Fruit fly (Drosophila melanogaster): Measurements from ENCODE around the gene HDAC11.
A peak's percentile ranks its signal among the peaks of the same experiment; 100 is the strongest.

HDAC11 gene

DNA sequence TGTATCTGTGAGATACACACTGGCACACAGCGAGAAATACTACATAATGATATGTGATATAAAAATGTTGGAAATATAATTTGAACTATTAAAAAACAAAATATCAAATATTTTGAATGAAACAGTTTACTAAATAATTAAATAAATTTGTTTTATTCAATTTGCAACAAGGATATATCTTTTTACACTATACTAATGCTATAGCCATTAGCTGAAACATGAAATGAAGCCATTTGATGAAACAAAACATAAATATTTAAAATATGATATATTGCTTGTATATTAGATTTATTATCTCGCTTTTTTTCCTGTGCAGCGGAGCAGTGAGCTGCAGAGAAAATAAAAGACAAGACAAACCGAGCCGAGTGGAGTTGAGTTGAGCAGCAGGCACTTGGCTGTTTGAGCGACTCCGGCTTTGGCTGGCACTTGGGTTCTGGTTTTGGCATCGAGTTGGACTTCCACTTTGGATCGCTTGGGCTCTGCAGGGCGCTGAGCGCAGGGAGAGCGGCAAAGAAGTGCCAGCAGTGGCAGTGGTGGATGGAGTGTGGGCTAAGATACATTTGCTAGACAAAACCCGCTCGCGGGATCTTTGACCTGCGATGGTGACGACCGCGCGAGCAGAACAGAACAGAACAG lies 37.4 kb upstream of the HDAC11 start (continued):
- TF ChIP-seq Rel (GFP tag; optimal IDR thresholded peaks at IDR 0.05), result peak; percentile 48
- TF ChIP-seq Rel (tag; optimal IDR thresholded peaks at IDR 0.05), result peak; percentile 39
- peak; percentile 11 for TF ChIP-seq br (GFP tag; optimal IDR thresholded peaks at IDR 0.05)
- TF ChIP-seq Hr78 (GFP tag; optimal IDR thresholded peaks at IDR 0.05), result no peak
- peak; percentile 14 for TF ChIP-seq Jra (GFP tag; optimal IDR thresholded peaks at IDR 0.05)
- TF ChIP-seq OdsH (GFP tag; optimal IDR thresholded peaks at IDR 0.05), result peak; percentile 89
- TF ChIP-seq CG32264 (GFP tag; optimal IDR thresholded peaks at IDR 0.05), result no peak

DNA sequence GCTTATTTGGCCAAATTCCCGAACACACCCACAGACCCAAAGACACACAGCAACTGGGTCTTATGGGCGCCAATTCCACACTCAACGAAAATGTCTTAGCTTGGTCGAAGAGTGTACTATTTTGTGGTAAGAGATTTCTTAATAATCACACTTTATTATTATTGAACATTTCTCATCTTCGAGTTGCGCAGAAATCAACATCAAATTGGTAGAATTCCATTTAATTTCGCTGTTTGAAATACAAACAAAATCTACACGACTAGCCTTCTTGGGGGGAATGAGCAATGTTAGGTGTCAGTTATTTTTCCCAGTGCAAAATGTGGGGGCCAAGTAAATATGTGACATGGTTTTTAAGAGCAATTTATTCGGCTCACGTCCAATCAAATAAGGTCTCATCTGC lies 34.9 kb upstream of the HDAC11 start:
- TF ChIP-seq Rel (GFP tag; optimal IDR thresholded peaks at IDR 0.05) (no peak), Rel (tag; optimal IDR thresholded peaks at IDR 0.05) (no peak)

DNA sequence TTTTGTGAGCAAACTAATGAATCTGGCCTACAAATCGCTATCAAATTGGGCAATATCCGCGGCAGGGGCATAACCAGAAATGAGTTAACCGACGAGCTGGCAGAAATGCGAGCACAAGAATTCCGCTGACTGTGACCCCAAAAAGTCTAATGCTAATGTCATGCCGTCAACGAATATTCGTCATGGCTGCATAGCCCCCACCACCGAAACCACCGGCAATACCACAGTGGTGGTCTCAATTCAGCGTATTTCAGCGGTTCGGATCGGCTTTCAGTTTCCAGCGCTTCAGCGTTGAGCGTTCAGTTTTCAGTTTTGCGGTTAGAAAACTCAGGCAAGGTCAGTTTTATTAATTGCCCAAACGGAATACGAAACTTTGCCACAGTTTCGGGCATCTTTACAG lies 34.2 kb upstream of the HDAC11 start:
- TF ChIP-seq dl (GFP tag; optimal IDR thresholded peaks at IDR 0.05; ENCODE audit: insufficient read depth in 1 of 2, partially characterized antibody in 2 of 2) (no peak), sv (GFP tag; optimal IDR thresholded peaks at IDR 0.05) (no peak), h (GFP tag; optimal IDR thresholded peaks at IDR 0.05) (no peak), Dfd (GFP tag; optimal IDR thresholded peaks at IDR 0.05) (no peak), CrebA (GFP tag; optimal IDR thresholded peaks at IDR 0.05; ENCODE audit: borderline replicate concordance) (no peak), ey (GFP tag; optimal IDR thresholded peaks at IDR 0.05) (no peak), woc (GFP tag; optimal IDR thresholded peaks at IDR 0.05) (no peak), Abd-B (GFP tag; optimal IDR thresholded peaks at IDR 0.05) (no peak), lola (GFP tag; optimal IDR thresholded peaks at IDR 0.05) (no peak), CG32264 (GFP tag; optimal IDR thresholded peaks at IDR 0.05) (no peak), Myc (optimal IDR thresholded peaks at IDR 0.05) (no peak), Jra (GFP tag; optimal IDR thresholded peaks at IDR 0.05) (no peak), dmrt93B (GFP tag; optimal IDR thresholded peaks at IDR 0.05) (no peak)

DNA sequence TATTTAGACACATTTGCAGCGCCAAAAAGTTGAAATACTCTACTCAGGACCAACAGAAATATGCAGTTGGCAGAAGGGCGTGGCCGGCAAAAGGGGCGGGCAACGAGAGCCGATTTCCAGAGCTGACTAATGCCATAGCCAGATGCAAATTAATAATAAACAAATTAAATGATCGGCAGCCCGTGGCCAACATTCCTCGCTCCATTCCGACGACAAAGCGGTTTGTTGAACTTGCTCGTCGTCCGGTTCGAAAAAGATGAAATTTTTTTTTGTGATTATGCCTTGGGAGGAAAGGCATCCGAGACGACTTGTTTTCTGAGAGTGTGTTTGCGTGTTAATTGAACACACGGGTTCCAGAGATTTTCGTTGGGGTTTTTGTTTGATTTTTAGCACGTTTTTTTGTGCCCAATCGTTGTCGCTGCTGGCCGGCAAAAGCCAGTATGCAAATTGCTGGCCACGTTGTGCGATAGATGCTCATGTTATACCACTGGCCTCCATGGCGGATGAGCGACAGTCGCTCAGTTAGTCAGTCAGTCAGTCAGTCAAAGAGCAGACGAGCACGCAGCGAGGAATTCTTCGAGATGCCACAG lies 33.4 kb upstream of the HDAC11 start:
- TF ChIP-seq br (GFP tag; optimal IDR thresholded peaks at IDR 0.05) (peak; percentile 10), dl (GFP tag; optimal IDR thresholded peaks at IDR 0.05; ENCODE audit: insufficient read depth in 1 of 2, partially characterized antibody in 2 of 2) (no peak), Vsx2 (GFP tag; optimal IDR thresholded peaks at IDR 0.05; ENCODE audit: partially characterized antibody) (peak; percentile 10), Rel (GFP tag; optimal IDR thresholded peaks at IDR 0.05) (no peak), Rel (tag; optimal IDR thresholded peaks at IDR 0.05) (peak; percentile 76), h (GFP tag; optimal IDR thresholded peaks at IDR 0.05) (peak; percentile 54), Hr83 (GFP tag; optimal IDR thresholded peaks at IDR 0.05; ENCODE audit: poor library complexity, severe bottlenecking) (no peak), GATAd (GFP tag; optimal IDR thresholded peaks at IDR 0.05) (no peak)

DNA sequence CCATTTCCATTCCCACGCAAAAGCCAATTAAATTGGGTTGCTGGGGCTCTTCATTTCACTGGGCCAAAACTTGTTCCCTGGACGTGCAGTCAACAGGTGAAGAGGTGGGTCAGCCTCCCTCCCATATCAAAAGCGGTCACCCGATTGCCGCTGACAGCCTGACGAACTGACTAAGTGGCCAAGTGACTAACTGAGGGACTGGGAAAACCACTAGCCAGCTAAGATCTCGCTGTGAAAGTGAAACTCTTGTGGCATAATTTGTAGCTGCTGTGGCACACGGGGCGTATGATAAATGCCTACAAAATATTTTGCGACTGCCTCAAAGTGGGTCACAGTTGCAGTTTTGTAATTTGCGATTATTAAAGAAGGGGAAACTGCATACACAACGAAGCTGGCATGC lies 32.4 kb upstream of the HDAC11 start:
- TF ChIP-seq Dfd (GFP tag; optimal IDR thresholded peaks at IDR 0.05), result no peak
- no peak for TF ChIP-seq pan (optimal IDR thresholded peaks at IDR 0.05)
- TF ChIP-seq woc (GFP tag; optimal IDR thresholded peaks at IDR 0.05), result no peak

DNA sequence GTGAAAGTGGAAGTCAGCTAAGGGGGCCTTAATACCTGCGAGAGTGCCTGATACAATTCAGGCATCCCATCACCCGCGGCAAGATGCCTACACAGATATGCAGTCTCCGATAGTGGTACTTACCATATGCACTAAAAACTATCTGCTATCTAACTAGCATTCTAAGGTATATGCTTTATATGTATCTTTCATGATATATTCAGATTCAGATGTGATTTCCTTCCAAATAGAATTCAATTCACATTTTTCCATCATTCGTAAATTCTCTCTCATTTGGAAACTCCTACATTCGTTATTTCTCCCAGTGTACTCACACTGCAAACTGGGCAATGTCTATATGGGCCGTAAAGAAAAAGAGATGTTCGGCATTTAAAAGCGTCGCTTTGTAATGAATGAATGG lies 30.4 kb upstream of the HDAC11 start:
- TF ChIP-seq woc (GFP tag; optimal IDR thresholded peaks at IDR 0.05), result no peak
- TF ChIP-seq Hnf4 (GFP tag; optimal IDR thresholded peaks at IDR 0.05), result no peak
- TF ChIP-seq br (GFP tag; optimal IDR thresholded peaks at IDR 0.05), result no peak
- no peak for TF ChIP-seq rgr (GFP tag; optimal IDR thresholded peaks at IDR 0.05)
- TF ChIP-seq Rel (GFP tag; optimal IDR thresholded peaks at IDR 0.05), result no peak
- TF ChIP-seq Rel (tag; optimal IDR thresholded peaks at IDR 0.05), result no peak
- TF ChIP-seq dl (GFP tag; optimal IDR thresholded peaks at IDR 0.05; ENCODE audit: insufficient read depth in 1 of 2, partially characterized antibody in 2 of 2), result no peak
- no peak for TF ChIP-seq dsf (GFP tag; optimal IDR thresholded peaks at IDR 0.05; ENCODE audit: borderline replicate concordance)
- no peak for TF ChIP-seq Abd-B (GFP tag; optimal IDR thresholded peaks at IDR 0.05)
- no peak for TF ChIP-seq Hr78 (GFP tag; optimal IDR thresholded peaks at IDR 0.05)
- no peak for TF ChIP-seq usp (GFP tag; optimal IDR thresholded peaks at IDR 0.05)
- TF ChIP-seq Sp1 (GFP tag; optimal IDR thresholded peaks at IDR 0.05), result no peak
- no peak for TF ChIP-seq jim (GFP tag; optimal IDR thresholded peaks at IDR 0.05)

All from whole organism, wandering third instar larva.